Worm (Caenorhabditis elegans) whole organism, L1 larva: ENCODE measurements around the gene T28D6.7.

Experiments used
- ces-1 ChIP-seq: fragments of 150-350 bp; optimal IDR thresholded peaks from 2 replicates; lab custom pipeline; 2014; ENCODE audit warnings: missing biosample characterization, missing genetic modification reagents, missing genetic modification characterization
- hlh-17 ChIP-seq: fragments of 200-800 bp; sonication (Bioruptor generic); optimal IDR thresholded peaks from 2 replicates; lab custom pipeline; 2018; ENCODE audit warnings: missing genetic modification characterization, mild to moderate bottlenecking, missing compliant biosample characterization, moderate library complexity, borderline replicate concordance
- nhr-11 ChIP-seq: fragments of 150-350 bp; optimal IDR thresholded peaks from 2 replicates; lab custom pipeline; 2014; ENCODE audit warnings: missing biosample characterization, missing genetic modification characterization
- nhr-77 ChIP-seq: fragments of 150-350 bp; optimal IDR thresholded peaks from 2 replicates; lab custom pipeline; 2014; ENCODE audit warnings: missing biosample characterization, missing genetic modification characterization
- pqm-1 ChIP-seq: sonication (generic microtip); optimal IDR thresholded peaks from 3 replicates; lab custom pipeline; 2017; ENCODE audit warnings: missing biosample characterization, missing genetic modification characterization
- ztf-11 ChIP-seq, 2 experiments: sonication (generic microtip); optimal IDR thresholded peaks; 2 replicates each; lab custom pipeline; 2016 to 2017; ENCODE audit warnings: missing genetic modification characterization in 2 of 2, missing biosample characterization in 1 of 2, missing compliant biosample characterization in 1 of 2

DNA sequence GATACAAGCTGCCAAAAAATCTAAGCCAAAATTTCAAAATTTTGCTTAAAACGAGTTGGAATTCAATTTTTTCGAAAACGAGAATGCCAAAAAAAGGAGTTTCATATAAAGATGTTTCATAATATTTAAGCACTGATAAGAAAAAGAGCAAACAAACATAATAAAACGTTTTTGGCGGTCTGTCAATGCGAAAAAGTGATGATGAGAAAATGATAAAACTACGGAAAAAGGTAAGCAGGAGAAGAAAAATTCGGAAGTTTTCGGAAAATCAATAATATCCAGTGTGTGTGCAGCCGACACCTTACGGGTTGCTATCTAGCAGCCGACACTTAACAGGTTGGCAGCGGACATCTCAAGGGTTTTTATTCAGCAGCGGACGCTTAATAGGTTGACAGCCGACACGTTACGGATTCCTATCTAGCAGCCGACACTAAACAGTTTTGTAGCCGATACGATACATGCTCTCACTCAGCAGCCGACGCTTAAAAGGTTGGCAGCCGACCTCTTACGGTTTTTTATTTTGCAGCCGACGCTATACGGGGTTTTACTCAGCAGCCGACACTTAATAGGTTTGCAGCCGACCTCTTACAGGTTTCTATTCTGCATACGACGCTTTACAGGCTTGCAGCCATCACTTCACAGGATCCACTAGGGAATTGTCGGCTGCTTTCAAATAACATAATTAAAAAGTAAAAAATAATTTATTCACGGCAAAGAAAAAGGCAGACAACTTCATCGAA is 26.1 kb upstream of the T28D6.7 start:
- no peak for TF ChIP-seq ztf-11 (tag; optimal IDR thresholded peaks at IDR 0.05; lab: Kevin White, UChicago)
- no peak for TF ChIP-seq nhr-11 (tag; lab: Kevin White, UChicago)
- TF ChIP-seq nhr-77 (tag; lab: Kevin White, UChicago): no peak
- no peak for TF ChIP-seq hlh-17 (GFP tag; lab: Kevin White, UChicago)
- TF ChIP-seq pqm-1 (tag; lab: Kevin White, UChicago): no peak
- TF ChIP-seq ces-1 (GFP tag; lab: Kevin White, UChicago): no peak
